Fruit fly (Drosophila melanogaster): ENCODE results near the gene CG46459.

DNA sequence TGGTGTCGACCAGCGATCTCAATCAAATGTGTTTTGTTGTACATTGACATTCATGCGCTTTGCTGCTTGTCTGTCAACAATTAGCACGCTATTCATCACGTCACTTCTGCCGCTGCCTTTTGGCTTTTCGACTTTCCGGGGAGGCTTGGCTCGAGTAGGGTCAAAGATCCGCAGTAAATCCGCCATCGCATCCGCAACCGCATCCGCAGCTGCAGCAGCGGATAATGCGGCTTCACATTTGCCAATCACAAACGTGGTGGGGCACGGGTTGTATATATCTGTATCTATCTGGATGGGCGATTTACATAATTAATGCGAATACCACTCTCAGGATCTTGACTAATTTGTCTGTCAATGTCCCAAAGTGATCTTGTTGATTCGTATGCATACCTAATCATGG lies 49.3 kb upstream of the CG46459 start:
- TF ChIP-seq CG8478 (optimal IDR thresholded peaks at IDR 0.05) (no peak), EcR (GFP tag; optimal IDR thresholded peaks at IDR 0.05) (no peak), pan (optimal IDR thresholded peaks at IDR 0.05) (no peak), usp (GFP tag; optimal IDR thresholded peaks at IDR 0.05) (no peak), psq (optimal IDR thresholded peaks at IDR 0.05) (no peak)

Data from whole organism.